Fruit fly (Drosophila melanogaster) whole organism, wandering third instar larva: ENCODE data around the gene Evi5.

ENCODE experiments used
- CG32264 ChIP-seq: fragments of 200-800 bp; sonication (Bioruptor generic); optimal IDR thresholded peaks from 2 replicates; lab custom pipeline; 2016; ENCODE audit warnings: missing biosample characterization, missing genetic modification characterization
- Hnf4 ChIP-seq: fragments of 200-800 bp; sonication (Bioruptor generic); optimal IDR thresholded peaks from 2 replicates; lab custom pipeline; 2016; ENCODE audit warnings: missing biosample characterization, mild to moderate bottlenecking, missing genetic modification characterization
- Hr78 ChIP-seq: fragments of >200 bp; optimal IDR thresholded peaks from 2 replicates; lab custom pipeline; 2017; ENCODE audit warnings: missing biosample characterization, missing genetic modification characterization
- Sp1 ChIP-seq: fragments of 200-800 bp; sonication (Bioruptor generic); optimal IDR thresholded peaks from 3 replicates; lab custom pipeline; 2019; ENCODE audit warnings: missing biosample characterization, mild to moderate bottlenecking, missing genetic modification characterization, moderate library complexity
- dsf ChIP-seq: sonication (Bioruptor generic); optimal IDR thresholded peaks from 2 replicates; lab custom pipeline; 2016; ENCODE audit warnings: missing biosample characterization, missing genetic modification characterization, borderline replicate concordance
- fru ChIP-seq: fragments of 200-800 bp; sonication (Bioruptor generic); optimal IDR thresholded peaks from 3 replicates; lab custom pipeline; 2016; ENCODE audit warnings: missing biosample characterization, mild to moderate bottlenecking, missing genetic modification characterization
- psq ChIP-seq: fragments of 200-800 bp; sonication (Bioruptor generic); optimal IDR thresholded peaks from 3 replicates; lab custom pipeline; 2017; ENCODE audit warnings: missing biosample characterization, mild to moderate bottlenecking, missing genetic modification characterization, moderate library complexity

- TF ChIP-seq psq (GFP tag; lab: Kevin White, UChicago) (no peak), dsf (GFP tag; lab: Kevin White, UChicago) (no peak), Hnf4 (GFP tag; lab: Kevin White, UChicago) (no peak), CG32264 (GFP tag; lab: Kevin White, UChicago) (no peak), Sp1 (GFP tag; lab: Kevin White, UChicago) (no peak), Hr78 (GFP tag; lab: Kevin White, UChicago) (no peak), fru (no peak)
These were observed 44.5 kb downstream of the Evi5 start, which contains the start of gene CG15196 for dm6 chrX:11409647-11410046.
